Worm (Caenorhabditis elegans) whole organism, mixed stage, embryonic: ENCODE measurements around the gene F58F9.6.

Experiments used
- lin-13 ChIP-seq: fragments of 150-350 bp; optimal IDR thresholded peaks from 2 replicates; lab custom pipeline; 2014; ENCODE audit warnings: missing biosample characterization, missing genetic modification characterization
- ztf-11 ChIP-seq: fragments of 150-350 bp; optimal IDR thresholded peaks from 2 replicates; lab custom pipeline; 2014; ENCODE audit warnings: missing biosample characterization, missing genetic modification characterization

DNA sequence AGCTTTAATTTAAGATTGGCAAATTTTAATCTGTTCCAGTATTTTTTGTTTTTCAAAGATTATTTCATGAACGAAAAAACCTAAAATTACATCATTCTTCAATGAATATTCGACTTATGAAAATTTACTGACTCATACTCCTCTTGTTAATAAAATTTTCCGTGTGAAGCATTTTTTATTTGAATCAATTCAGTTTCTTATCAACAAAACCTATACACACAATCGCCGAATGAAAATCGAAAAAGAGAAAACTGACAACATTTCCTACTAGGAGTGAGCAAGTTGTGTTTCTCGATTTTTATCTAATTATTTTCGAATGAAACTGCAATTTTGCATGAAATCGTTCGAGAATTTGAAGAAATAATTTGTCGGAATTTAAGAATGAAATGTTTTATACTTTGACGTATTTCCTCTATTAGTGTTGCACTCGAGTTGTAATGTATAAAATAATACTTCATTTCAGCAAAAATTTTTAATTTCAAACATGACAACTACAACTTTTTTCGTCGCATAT lies 6.8 kb downstream of the F58F9.6 start, which contains the start of gene F58F9.4:
- TF ChIP-seq ztf-11 = no peak
- no peak for TF ChIP-seq lin-13
